Worm (Caenorhabditis elegans) whole organism, early embryonic: Measurements from ENCODE around the gene F20G2.5.

Experiments used
- B0310.2 ChIP-seq: sonication (generic microtip); optimal IDR thresholded peaks from 2 replicates; lab custom pipeline; 2016; ENCODE audit warnings: mild to moderate bottlenecking, missing genetic modification characterization, missing compliant biosample characterization
- F13C5.2 ChIP-seq: sonication (generic microtip); optimal IDR thresholded peaks from 2 replicates; lab custom pipeline; 2017; ENCODE audit warnings: mild to moderate bottlenecking, missing genetic modification characterization, inconsistent platforms, missing compliant biosample characterization
- aly-1 ChIP-seq: sonication (generic microtip); optimal IDR thresholded peaks from 2 replicates; lab custom pipeline; 2016; ENCODE audit warnings: missing genetic modification characterization, missing compliant biosample characterization
- ama-1 ChIP-seq: fragments of 150-350 bp; optimal IDR thresholded peaks from 2 replicates; lab custom pipeline; 2014
- ceh-36 ChIP-seq: sonication (generic microtip); optimal IDR thresholded peaks from 2 replicates; lab custom pipeline; 2016; ENCODE audit warnings: missing genetic modification characterization, inconsistent platforms, missing compliant biosample characterization
- ets-7 ChIP-seq: sonication (generic microtip); optimal IDR thresholded peaks from 2 replicates; lab custom pipeline; 2016; ENCODE audit warnings: missing genotype, missing genetic modification characterization, missing compliant biosample characterization
- flt-1 ChIP-seq: fragments of 200-800 bp; sonication (Bioruptor generic); IDR thresholded peaks from 2 replicates; pipeline ENCODE4 v1.3.6; 2022; ENCODE audit warnings: missing genetic modification characterization, missing compliant biosample characterization
- hmbx-1 ChIP-seq: sonication (generic microtip); optimal IDR thresholded peaks from 2 replicates; lab custom pipeline; 2016; ENCODE audit warnings: mild to moderate bottlenecking, missing genetic modification characterization, missing compliant biosample characterization
- hmg-4 ChIP-seq: fragments of 200-800 bp; sonication (Bioruptor generic); optimal IDR thresholded peaks from 2 replicates; lab custom pipeline; 2018; ENCODE audit warnings: mild to moderate bottlenecking, missing genetic modification characterization, missing compliant biosample characterization
- tbx-11 ChIP-seq: fragments of 200-800 bp; sonication (Bioruptor generic); IDR thresholded peaks from 2 replicates; pipeline ENCODE4 v1.3.6; 2022; ENCODE audit warnings: missing genetic modification characterization, missing compliant biosample characterization

DNA sequence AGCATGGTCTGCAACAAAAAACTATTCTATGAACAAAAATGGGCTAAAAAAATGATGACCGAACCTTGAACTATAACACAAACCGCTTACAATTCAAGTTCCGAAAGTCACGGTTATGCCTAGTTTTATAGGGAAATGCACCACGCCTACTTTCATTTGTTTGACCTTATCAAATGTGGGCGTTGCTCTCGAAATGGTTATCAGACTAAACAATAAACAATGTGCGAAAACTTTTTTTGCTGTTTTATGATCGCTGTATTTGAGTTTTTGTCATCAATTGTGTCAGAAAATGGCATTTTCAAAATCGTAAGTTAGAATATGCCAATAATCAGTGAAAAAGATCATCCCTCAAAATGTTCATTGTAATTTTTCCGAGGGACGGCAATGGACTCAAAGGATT is 35.2 kb upstream of the F20G2.5 start, which contains the start of gene F35E12.6:
- TF ChIP-seq B0310.2 (tag; lab: Kevin White, UChicago) (no peak), flt-1 (GFP tag; lab: Robert Waterston, UW) (no peak), hmbx-1 (tag; lab: Kevin White, UChicago) (no peak), ama-1 (lab: Kevin White, UChicago) (no peak), F13C5.2 (no peak), hmg-4 (GFP tag; lab: Kevin White, UChicago) (no peak), ets-7 (tag; lab: Kevin White, UChicago) (no peak), ceh-36 (tag; lab: Kevin White, UChicago) (no peak), tbx-11 (GFP tag; lab: Robert Waterston, UW) (no peak), aly-1 (tag; lab: Kevin White, UChicago) (no peak)
